Fruit fly (Drosophila melanogaster): ENCODE results near the gene PlexB.

DNA sequence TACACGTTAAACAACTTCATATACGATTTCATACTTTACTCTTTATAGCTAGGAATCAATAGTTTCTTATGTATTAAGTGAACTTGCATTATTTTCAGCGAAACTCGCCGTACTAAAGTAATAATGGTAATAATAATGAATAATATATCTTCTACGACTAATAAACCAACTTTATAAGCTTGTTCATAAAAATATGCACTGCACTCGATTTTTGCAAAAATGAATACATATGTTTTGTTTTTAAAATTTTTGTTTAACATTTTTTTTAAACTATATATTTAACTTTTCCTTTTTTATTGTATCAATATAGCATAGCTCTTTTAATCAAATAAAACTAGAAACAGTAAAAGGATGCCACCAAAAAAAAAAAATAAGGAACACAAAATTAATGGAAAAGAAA is 43.0 kb downstream of the PlexB start, which contains the start of gene JYalpha:
- TF ChIP-seq ttk (optimal IDR thresholded peaks at IDR 0.05) (no peak), Myc (optimal IDR thresholded peaks at IDR 0.05) (no peak)

All from Kc167 (cell line).